Worm (Caenorhabditis elegans) whole organism, L1 larva: ENCODE data around the gene srh-148.

ENCODE experiments used
- C16A3.4 ChIP-seq: fragments of 150-350 bp; optimal IDR thresholded peaks from 2 replicates; lab custom pipeline; 2014; ENCODE audit warnings: missing biosample characterization, missing genetic modification characterization
- alr-1 ChIP-seq: fragments of 200-800 bp; sonication (Bioruptor generic); optimal IDR thresholded peaks from 2 replicates; lab custom pipeline; 2018; ENCODE audit warnings: borderline replicate concordance, mild to moderate bottlenecking, missing genetic modification characterization, missing compliant biosample characterization
- ama-1 ChIP-seq: fragments of 150-350 bp; optimal IDR thresholded peaks from 2 replicates; lab custom pipeline; 2014
- blmp-1 ChIP-seq: fragments of 150-350 bp; optimal IDR thresholded peaks from 2 replicates; lab custom pipeline; 2014; ENCODE audit warnings: missing biosample characterization, missing genetic modification characterization
- ceh-63 ChIP-seq: fragments of 200-800 bp; sonication (Bioruptor generic); optimal IDR thresholded peaks from 2 replicates; lab custom pipeline; 2018; ENCODE audit warnings: mild to moderate bottlenecking, missing genetic modification characterization, missing compliant biosample characterization
- ceh-8 ChIP-seq: fragments of 200-800 bp; sonication (Bioruptor generic); optimal IDR thresholded peaks from 2 replicates; lab custom pipeline; 2018; ENCODE audit warnings: mild to moderate bottlenecking, missing genetic modification characterization, moderate library complexity, missing compliant biosample characterization
- ceh-90 ChIP-seq: sonication (generic microtip); optimal IDR thresholded peaks from 2 replicates; lab custom pipeline; 2016; ENCODE audit warnings: missing genetic modification characterization, missing compliant biosample characterization
- ces-1 ChIP-seq: fragments of 150-350 bp; optimal IDR thresholded peaks from 2 replicates; lab custom pipeline; 2014; ENCODE audit warnings: missing biosample characterization, missing genetic modification reagents, missing genetic modification characterization
- efl-1 ChIP-seq, 4 experiments: fragments of 150-350 bp; optimal IDR thresholded peaks in 3 of 4; peaks in 1 of 4; 1 replicate in 1 of 4; 2 replicates in 3 of 4; lab custom pipeline; 2014; ENCODE audit warnings: missing biosample characterization in 2 of 4, missing genetic modification characterization in 2 of 4, missing genetic modification reagents in 2 of 4
- elt-2 ChIP-seq: sonication (generic microtip); optimal IDR thresholded peaks from 2 replicates; lab custom pipeline; 2016; ENCODE audit warnings: missing genetic modification characterization, mild to moderate bottlenecking, inconsistent platforms, missing compliant biosample characterization, missing genetic modification reagents
- hlh-4 ChIP-seq: sonication (generic microtip); optimal IDR thresholded peaks from 2 replicates; lab custom pipeline; 2016; ENCODE audit warnings: mild to moderate bottlenecking, missing genetic modification characterization, missing compliant biosample characterization
- lin-13 ChIP-seq: fragments of 150-350 bp; optimal IDR thresholded peaks from 2 replicates; lab custom pipeline; 2014; ENCODE audit warnings: missing biosample characterization, missing genetic modification reagents, missing genetic modification characterization
- lsy-2 ChIP-seq, 2 experiments: fragments of 150-350 bp; optimal IDR thresholded peaks; 2 replicates each; lab custom pipeline; 2014; ENCODE audit warnings: missing biosample characterization in 2 of 2, missing genetic modification characterization in 2 of 2
- mab-9 ChIP-seq: fragments of 200-800 bp; sonication (Bioruptor generic); IDR thresholded peaks from 2 replicates; pipeline ENCODE4 v1.3.6; 2022; ENCODE audit warnings: missing genetic modification reagents, missing genetic modification characterization, missing compliant biosample characterization
- mep-1 ChIP-seq: fragments of 150-350 bp; optimal IDR thresholded peaks from 2 replicates; lab custom pipeline; 2014; ENCODE audit warnings: missing biosample characterization, missing genetic modification characterization
- nhr-11 ChIP-seq: fragments of 150-350 bp; optimal IDR thresholded peaks from 2 replicates; lab custom pipeline; 2014; ENCODE audit warnings: missing biosample characterization, missing genetic modification characterization
- nhr-19 ChIP-seq: fragments of 200-800 bp; sonication (Bioruptor generic); conservative IDR thresholded peaks from 2 replicates; pipeline ENCODE4 v1.3.6; 2022; ENCODE audit warnings: missing genetic modification characterization, missing compliant biosample characterization
- nhr-20 ChIP-seq: sonication (generic microtip); optimal IDR thresholded peaks from 2 replicates; lab custom pipeline; 2016; ENCODE audit warnings: mild to moderate bottlenecking, missing genetic modification characterization, missing compliant biosample characterization
- nhr-47 ChIP-seq: sonication (generic microtip); optimal IDR thresholded peaks from 2 replicates; lab custom pipeline; 2016; ENCODE audit warnings: mild to moderate bottlenecking, missing genetic modification characterization, moderate library complexity, missing compliant biosample characterization
- nhr-76 ChIP-seq: sonication (generic microtip); optimal IDR thresholded peaks from 2 replicates; lab custom pipeline; 2017; ENCODE audit warnings: missing biosample characterization, missing genetic modification characterization
- nhr-77 ChIP-seq: fragments of 150-350 bp; optimal IDR thresholded peaks from 2 replicates; lab custom pipeline; 2014; ENCODE audit warnings: missing biosample characterization, missing genetic modification characterization
- nhr-85 ChIP-seq: sonication (generic microtip); peaks from one replicate; lab custom pipeline; 2016; ENCODE audit warnings: missing genetic modification characterization, inconsistent platforms, missing compliant biosample characterization
- pag-3 ChIP-seq: sonication (generic microtip); optimal IDR thresholded peaks from 2 replicates; lab custom pipeline; 2017; ENCODE audit warnings: missing genetic modification characterization, mild to moderate bottlenecking, missing compliant biosample characterization, antibody characterized with exemption, borderline replicate concordance; ENCODE audit not compliant: insufficient read depth
- pqm-1 ChIP-seq: sonication (generic microtip); optimal IDR thresholded peaks from 3 replicates; lab custom pipeline; 2017; ENCODE audit warnings: missing biosample characterization, missing genetic modification characterization
- rnt-1 ChIP-seq: sonication (generic microtip); optimal IDR thresholded peaks from 2 replicates; lab custom pipeline; 2016; ENCODE audit warnings: mild to moderate bottlenecking, missing genetic modification characterization, moderate library complexity, missing compliant biosample characterization
- snpc-4 ChIP-seq: fragments of 150-350 bp; optimal IDR thresholded peaks from 2 replicates; lab custom pipeline; 2014; ENCODE audit warnings: missing biosample characterization, missing genetic modification characterization
- snu-23 ChIP-seq: sonication (generic microtip); optimal IDR thresholded peaks from 2 replicates; lab custom pipeline; 2016; ENCODE audit warnings: missing genetic modification characterization, missing compliant biosample characterization
- sox-4 ChIP-seq: sonication (generic microtip); optimal IDR thresholded peaks from 2 replicates; lab custom pipeline; 2016; ENCODE audit warnings: missing genetic modification characterization, missing compliant biosample characterization
- swsn-7 ChIP-seq: sonication (generic microtip); optimal IDR thresholded peaks from 2 replicates; lab custom pipeline; 2016; ENCODE audit warnings: missing genetic modification characterization, missing compliant biosample characterization
- unc-130 ChIP-seq: fragments of 150-350 bp; optimal IDR thresholded peaks from 2 replicates; lab custom pipeline; 2017; ENCODE audit warnings: missing biosample characterization, missing genetic modification characterization, inconsistent platforms
- unc-30 ChIP-seq: sonication (generic microtip); optimal IDR thresholded peaks from 2 replicates; lab custom pipeline; 2017; ENCODE audit warnings: missing biosample characterization, missing genetic modification characterization
- zip-4 ChIP-seq: fragments of 200-800 bp; sonication (Bioruptor generic); optimal IDR thresholded peaks from 2 replicates; lab custom pipeline; 2018; ENCODE audit warnings: mild to moderate bottlenecking, missing genetic modification characterization, moderate library complexity, missing compliant biosample characterization
- ztf-4 ChIP-seq: fragments of 150-350 bp; optimal IDR thresholded peaks from 2 replicates; lab custom pipeline; 2014; ENCODE audit warnings: missing biosample characterization, missing genetic modification characterization

The srh-148 gene

DNA sequence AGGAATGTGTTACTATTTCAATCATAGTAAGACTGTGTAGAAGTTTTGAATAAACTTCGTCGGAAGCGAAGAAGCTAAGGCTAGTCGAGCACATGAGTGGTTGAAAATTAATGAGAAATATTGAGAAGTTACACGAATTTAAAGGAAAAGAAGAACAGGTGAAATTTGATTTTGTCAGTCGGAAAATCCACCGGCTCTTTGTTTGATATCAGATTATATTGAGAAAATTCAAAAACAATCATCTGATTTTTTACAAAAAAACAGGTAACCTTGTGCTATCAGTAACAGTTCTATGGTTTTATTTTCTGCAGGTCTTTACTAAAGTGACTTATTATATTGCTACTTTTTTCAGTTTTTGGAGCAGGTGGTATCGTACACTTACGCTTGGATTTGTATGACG is at the start of gene srh-148:
srh-148 (minus strand) TSS at position 101 of the 400 bp plus-strand sequence.
- TF ChIP-seq unc-30 (tag; lab: Kevin White, UChicago) (no peak), hlh-4 (peak; percentile 20)
- TF ChIP-seq, all 84 proteins: peak for 1

DNA sequence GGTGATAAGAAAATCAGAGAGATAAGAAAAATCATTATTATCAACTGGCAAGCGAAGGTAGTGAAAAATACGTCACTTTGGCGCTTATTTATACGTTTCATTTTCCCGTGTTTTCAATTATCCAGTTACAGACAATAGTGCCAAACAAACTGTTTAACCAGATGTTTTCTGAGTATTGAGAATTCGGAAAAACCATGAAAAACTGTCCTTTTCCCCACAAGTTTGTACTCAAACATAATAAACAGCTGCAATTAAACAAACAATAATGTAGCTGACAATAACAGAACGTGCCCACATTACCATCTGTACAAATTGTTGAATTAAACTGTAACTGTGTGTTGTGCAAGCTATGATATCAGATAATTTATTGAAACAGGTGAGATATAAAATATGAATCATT is 47.3 kb upstream of the srh-148 start, which contains the start of the genes F35E8.1 and F35E8.2:
F35E8.1 (minus strand) TSS at position 101 of the 400 bp plus-strand sequence.
F35E8.2 (plus strand) TSS at position 132 of the 400 bp plus-strand sequence.
- peak; percentile 4 for TF ChIP-seq elt-2
- TF ChIP-seq, all 84 proteins: peak for 1; not testable (repeated sequence) for 83

DNA sequence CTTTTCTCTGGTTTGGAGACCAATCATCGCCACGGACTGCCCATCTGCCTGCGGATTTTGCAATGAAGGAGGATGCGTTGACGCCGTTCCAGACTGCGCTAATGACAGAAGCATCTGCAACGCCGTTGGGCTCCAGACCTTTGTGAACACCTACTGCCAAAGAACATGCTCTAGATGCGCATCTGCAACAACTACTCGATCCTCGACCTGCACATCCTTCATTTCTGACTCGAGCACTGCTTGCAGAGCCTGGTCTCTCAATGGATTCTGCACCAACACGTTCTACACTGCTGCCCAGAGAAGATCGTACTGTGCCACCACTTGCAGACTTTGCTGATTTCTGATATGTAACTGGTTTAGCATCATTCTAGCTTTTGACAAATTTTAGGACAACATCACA is 42.4 kb upstream of the srh-148 start:
- no peak for TF ChIP-seq lin-13 (GFP tag; lab: Kevin White, UChicago)
- TF ChIP-seq ces-1 (GFP tag; lab: Kevin White, UChicago), result no peak
- no peak for TF ChIP-seq efl-1 (optimal IDR thresholded peaks at IDR 0.05; lab: Kevin White, UChicago)
- TF ChIP-seq efl-1 (GFP tag; optimal IDR thresholded peaks at IDR 0.05 in 1 of 2; lab: Kevin White, UChicago), result peak in 1 of 2 experiments; percentile 90

DNA sequence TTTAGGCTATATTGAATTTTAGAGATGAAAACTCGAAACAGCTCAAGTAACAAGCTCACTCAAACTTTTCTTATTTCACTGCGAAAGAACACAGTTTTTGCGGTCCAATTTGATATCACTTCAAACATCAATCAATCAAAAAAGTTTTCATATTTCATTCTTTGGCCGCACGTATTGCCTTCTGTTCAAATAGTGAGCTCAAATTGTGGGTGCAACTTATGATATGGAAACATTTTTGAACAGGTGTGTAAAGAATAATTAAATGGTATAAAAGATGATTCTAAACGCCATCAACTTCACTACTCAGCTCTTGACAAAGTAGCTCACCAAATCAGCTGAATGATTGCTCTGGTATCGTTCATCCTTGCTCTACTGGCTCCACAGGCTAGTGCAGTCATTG is 41.5 kb upstream of the srh-148 start, which contains the start of gene T06C12.14:
T06C12.14 (plus strand) TSS at position 301 of the 400 bp plus-strand sequence.
- no peak for TF ChIP-seq mab-9 (GFP tag; lab: Robert Waterston, UW)
- no peak for TF ChIP-seq swsn-7 (tag; lab: Kevin White, UChicago)
- no peak for TF ChIP-seq zip-4 (GFP tag; lab: Kevin White, UChicago)
- TF ChIP-seq mep-1, result no peak
- TF ChIP-seq ceh-63 (GFP tag; lab: Kevin White, UChicago), result no peak
- no peak for TF ChIP-seq snu-23 (GFP tag; lab: Kevin White, UChicago)
- no peak for TF ChIP-seq nhr-76 (tag; lab: Kevin White, UChicago)
- TF ChIP-seq pag-3 (tag; lab: Kevin White, UChicago), result no peak

DNA sequence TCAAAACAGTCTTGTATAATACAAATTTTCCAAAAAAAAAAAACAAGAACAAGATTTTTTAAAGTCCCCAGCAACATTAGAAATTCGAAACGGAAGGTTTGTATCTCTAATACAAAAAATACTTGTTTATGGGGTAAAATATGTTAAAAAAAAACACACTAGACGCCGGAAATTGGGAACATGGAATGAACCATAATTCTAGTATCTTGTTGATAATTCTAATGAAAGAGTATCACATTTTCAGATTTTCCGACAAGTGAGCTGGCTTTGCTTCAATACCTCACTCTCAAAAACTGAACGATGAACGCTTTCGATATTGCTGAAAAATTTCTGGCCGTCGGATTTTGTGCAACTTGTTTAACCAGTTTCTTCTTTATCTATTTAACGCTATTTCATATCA is 39.5 kb upstream of the srh-148 start, which contains the start of gene str-60:
str-60 (plus strand) TSS at position 301 of the 400 bp plus-strand sequence.
- no peak for TF ChIP-seq alr-1
- no peak for TF ChIP-seq nhr-19
- no peak for TF ChIP-seq blmp-1 (tag; lab: Kevin White, UChicago)
- TF ChIP-seq zip-4 (GFP tag; lab: Kevin White, UChicago), result no peak
- no peak for TF ChIP-seq ztf-4 (tag; lab: Kevin White, UChicago)
- TF ChIP-seq ceh-8 (GFP tag; lab: Kevin White, UChicago), result no peak
- TF ChIP-seq pqm-1 (tag; lab: Kevin White, UChicago), result no peak
- no peak for TF ChIP-seq nhr-11 (tag; lab: Kevin White, UChicago)
- TF ChIP-seq rnt-1 (tag; lab: Kevin White, UChicago), result no peak
- no peak for TF ChIP-seq lin-13 (GFP tag; lab: Kevin White, UChicago)
- no peak for TF ChIP-seq pag-3 (tag; lab: Kevin White, UChicago)
- TF ChIP-seq efl-1 (optimal IDR thresholded peaks at IDR 0.05; lab: Kevin White, UChicago), result no peak
- no peak for TF ChIP-seq efl-1 (GFP tag; optimal IDR thresholded peaks at IDR 0.05 in 1 of 2; lab: Kevin White, UChicago)
- no peak for TF ChIP-seq mab-9 (GFP tag; lab: Robert Waterston, UW)
- TF ChIP-seq ceh-90 (tag; lab: Kevin White, UChicago), result no peak
- TF ChIP-seq mep-1, result no peak

DNA sequence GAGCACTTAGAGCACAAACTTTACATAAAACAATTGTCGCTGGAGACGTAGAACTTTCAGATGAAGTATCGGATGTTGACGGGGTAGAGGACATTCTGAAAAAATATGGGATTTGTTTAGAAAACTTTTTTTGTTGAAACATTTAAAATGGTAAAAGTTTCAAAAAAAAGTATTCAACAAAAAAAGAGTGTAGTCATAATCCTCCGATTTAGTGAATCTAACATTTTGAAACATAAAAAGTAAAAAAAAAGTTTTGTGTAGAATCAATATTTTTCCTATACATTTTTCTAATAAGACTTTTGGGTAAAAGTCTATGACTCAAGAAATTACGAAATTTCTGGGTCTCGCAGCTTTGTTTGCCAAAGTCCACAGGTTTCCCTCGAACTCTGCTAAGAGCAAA is 38.5 kb upstream of the srh-148 start, which contains the start of gene nhr-213:
nhr-213 (minus strand) TSS at position 101 of the 400 bp plus-strand sequence.
- TF ChIP-seq nhr-47 (tag; lab: Kevin White, UChicago), result no peak
- no peak for TF ChIP-seq C16A3.4
- TF ChIP-seq unc-130 (tag; lab: Kevin White, UChicago), result no peak
- TF ChIP-seq snpc-4 (tag; lab: Kevin White, UChicago), result no peak
- TF ChIP-seq elt-2, result no peak
- no peak for TF ChIP-seq nhr-77 (tag; lab: Kevin White, UChicago)
- no peak for TF ChIP-seq nhr-20 (tag; lab: Kevin White, UChicago)
- TF ChIP-seq ama-1 (lab: Kevin White, UChicago), result no peak
- no peak for TF ChIP-seq nhr-85 (tag; lab: Kevin White, UChicago)
- TF ChIP-seq nhr-19, result no peak
- no peak for TF ChIP-seq lsy-2 (tag; optimal IDR thresholded peaks at IDR 0.05; lab: Kevin White, UChicago)
- TF ChIP-seq sox-4 (tag; lab: Kevin White, UChicago), result no peak
